Worm (Caenorhabditis elegans) whole organism, midembryonic: Measurements from ENCODE around the gene T19C4.24.

Source experiments
- klf-2 ChIP-seq: fragments of 200-800 bp; sonication (Bioruptor generic); conservative IDR thresholded peaks from 2 replicates; pipeline ENCODE4 v1.3.6; 2022; ENCODE audit warnings: missing genetic modification reagents, missing genetic modification characterization, missing compliant biosample characterization
- med-1 ChIP-seq: sonication (generic microtip); optimal IDR thresholded peaks from 2 replicates; lab custom pipeline; 2017; ENCODE audit warnings: missing genetic modification characterization, mild to moderate bottlenecking, missing compliant biosample characterization, antibody characterized with exemption, missing genetic modification reagents; ENCODE audit not compliant: insufficient read depth

- TF ChIP-seq med-1 (no peak), klf-2 (GFP tag; lab: Robert Waterston, UW) (no peak)
These were observed 2.2 kb upstream of the T19C4.24 start for ce11 chrV:11148971-11149370.
